Worm (Caenorhabditis elegans): ENCODE measurements around the gene gex-5.

- TF ChIP-seq ceh-34 (tag; optimal IDR thresholded peaks at IDR 0.05) (no peak), tbx-7 (tag; optimal IDR thresholded peaks at IDR 0.05) (no peak), ceh-19 (GFP tag; optimal IDR thresholded peaks at IDR 0.05) (no peak), gmeb-2 (tag; optimal IDR thresholded peaks at IDR 0.05) (no peak), dve-1 (tag; optimal IDR thresholded peaks at IDR 0.05) (no peak), ama-1 (optimal IDR thresholded peaks at IDR 0.05) (no peak), pqm-1 (tag; optimal IDR thresholded peaks at IDR 0.05) (no peak), ceh-9 (tag; optimal IDR thresholded peaks at IDR 0.05) (no peak), ceh-48 (tag; optimal IDR thresholded peaks at IDR 0.05) (no peak), pat-9 (tag; optimal IDR thresholded peaks at IDR 0.05) (no peak), C38D4.7 (GFP tag; optimal IDR thresholded peaks at IDR 0.05) (no peak), sox-2 (GFP tag; IDR thresholded peaks at IDR 0.05) (no peak), ceh-18 (tag; optimal IDR thresholded peaks at IDR 0.05) (no peak), fax-1 (tag; optimal IDR thresholded peaks at IDR 0.05) (no peak)
These were observed 3.8 kb downstream of the gex-5 start, which contains the start of gene B0393.7 for ce11 chrIII:4778003-4778402.

Data from whole organism, late embryonic.